Worm (Caenorhabditis elegans) whole organism, early embryonic: ENCODE data around the gene K09E4.1.

ENCODE experiments used
- B0310.2 ChIP-seq: sonication (generic microtip); optimal IDR thresholded peaks from 2 replicates; lab custom pipeline; 2016; ENCODE audit warnings: mild to moderate bottlenecking, missing genetic modification characterization, missing compliant biosample characterization
- F13C5.2 ChIP-seq: sonication (generic microtip); optimal IDR thresholded peaks from 2 replicates; lab custom pipeline; 2017; ENCODE audit warnings: mild to moderate bottlenecking, missing genetic modification characterization, inconsistent platforms, missing compliant biosample characterization
- aly-1 ChIP-seq: sonication (generic microtip); optimal IDR thresholded peaks from 2 replicates; lab custom pipeline; 2016; ENCODE audit warnings: missing genetic modification characterization, missing compliant biosample characterization
- ama-1 ChIP-seq: fragments of 150-350 bp; optimal IDR thresholded peaks from 2 replicates; lab custom pipeline; 2014
- ceh-13 ChIP-seq: fragments of 200-800 bp; sonication (Bioruptor generic); optimal IDR thresholded peaks from 2 replicates; lab custom pipeline; 2018; ENCODE audit warnings: mild to moderate bottlenecking, missing genetic modification characterization, missing compliant biosample characterization
- ceh-36 ChIP-seq: sonication (generic microtip); optimal IDR thresholded peaks from 2 replicates; lab custom pipeline; 2016; ENCODE audit warnings: missing genetic modification characterization, inconsistent platforms, missing compliant biosample characterization
- ets-7 ChIP-seq: sonication (generic microtip); optimal IDR thresholded peaks from 2 replicates; lab custom pipeline; 2016; ENCODE audit warnings: missing genotype, missing genetic modification characterization, missing compliant biosample characterization
- flt-1 ChIP-seq: fragments of 200-800 bp; sonication (Bioruptor generic); IDR thresholded peaks from 2 replicates; pipeline ENCODE4 v1.3.6; 2022; ENCODE audit warnings: missing genetic modification characterization, missing compliant biosample characterization
- hmbx-1 ChIP-seq: sonication (generic microtip); optimal IDR thresholded peaks from 2 replicates; lab custom pipeline; 2016; ENCODE audit warnings: mild to moderate bottlenecking, missing genetic modification characterization, missing compliant biosample characterization
- hmg-4 ChIP-seq: fragments of 200-800 bp; sonication (Bioruptor generic); optimal IDR thresholded peaks from 2 replicates; lab custom pipeline; 2018; ENCODE audit warnings: mild to moderate bottlenecking, missing genetic modification characterization, missing compliant biosample characterization
- hnd-1 ChIP-seq: sonication (generic microtip); optimal IDR thresholded peaks from 2 replicates; lab custom pipeline; 2016; ENCODE audit warnings: missing genetic modification characterization, missing compliant biosample characterization
- pes-1 ChIP-seq: fragments of 200-800 bp; sonication (Bioruptor generic); IDR thresholded peaks from 2 replicates; pipeline ENCODE4 v1.3.6; 2022; ENCODE audit warnings: missing genetic modification reagents, missing genetic modification characterization, missing compliant biosample characterization
- scrt-1 ChIP-seq: fragments of 200-800 bp; sonication (Bioruptor generic); IDR thresholded peaks from 2 replicates; pipeline ENCODE4 v1.3.6; 2022; ENCODE audit warnings: missing genetic modification characterization, missing compliant biosample characterization
- sea-1 ChIP-seq: fragments of 200-800 bp; sonication (Bioruptor generic); conservative IDR thresholded peaks from 2 replicates; pipeline ENCODE4 v1.3.6; 2022; ENCODE audit warnings: missing genetic modification characterization, missing compliant biosample characterization
- tbx-11 ChIP-seq: fragments of 200-800 bp; sonication (Bioruptor generic); IDR thresholded peaks from 2 replicates; pipeline ENCODE4 v1.3.6; 2022; ENCODE audit warnings: missing genetic modification characterization, missing compliant biosample characterization
- tbx-37 ChIP-seq: fragments of 200-800 bp; sonication (Bioruptor generic); conservative IDR thresholded peaks from 2 replicates; pipeline ENCODE4 v1.3.6; 2022; ENCODE audit warnings: missing genetic modification reagents, missing genetic modification characterization, missing compliant biosample characterization
- tra-4 ChIP-seq: sonication (generic microtip); optimal IDR thresholded peaks from 2 replicates; lab custom pipeline; 2017; ENCODE audit warnings: missing genetic modification characterization, missing compliant biosample characterization

K09E4.1 gene

DNA sequence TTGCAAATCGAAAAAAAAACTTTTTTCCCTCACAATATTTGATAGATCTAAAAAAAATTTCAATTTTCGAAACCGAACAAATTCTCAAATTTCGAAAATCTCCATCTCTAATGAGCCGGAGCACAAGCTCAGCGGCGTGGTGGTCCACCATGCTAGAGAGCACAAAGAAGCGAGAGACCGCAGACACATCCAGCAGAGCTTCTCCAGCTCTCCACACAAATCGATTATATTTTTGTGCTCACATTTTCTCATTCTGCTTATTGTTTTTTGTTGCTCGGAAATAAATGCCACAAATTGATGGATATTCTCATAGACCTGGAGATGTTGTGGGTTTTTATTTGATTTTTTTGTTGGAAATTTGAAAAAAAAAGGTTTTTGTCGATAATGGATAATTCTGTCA is 35.5 kb upstream of the K09E4.1 start:
- no peak for TF ChIP-seq B0310.2 (tag; lab: Kevin White, UChicago)
- TF ChIP-seq hnd-1 (tag; lab: Kevin White, UChicago) = no peak
- TF ChIP-seq hmbx-1 (tag; lab: Kevin White, UChicago) = no peak
- TF ChIP-seq tbx-11 (GFP tag; lab: Robert Waterston, UW) = no peak
- no peak for TF ChIP-seq ceh-36 (tag; lab: Kevin White, UChicago)
- TF ChIP-seq scrt-1 (GFP tag; lab: Robert Waterston, UW) = no peak
- TF ChIP-seq ceh-13 = no peak
- no peak for TF ChIP-seq ets-7 (tag; lab: Kevin White, UChicago)
- TF ChIP-seq sea-1 (GFP tag; lab: Robert Waterston, UW) = no peak
- TF ChIP-seq flt-1 (GFP tag; lab: Robert Waterston, UW) = no peak
- no peak for TF ChIP-seq tra-4 (tag; lab: Kevin White, UChicago)
- TF ChIP-seq tbx-37 (GFP tag; lab: Robert Waterston, UW) = no peak

DNA sequence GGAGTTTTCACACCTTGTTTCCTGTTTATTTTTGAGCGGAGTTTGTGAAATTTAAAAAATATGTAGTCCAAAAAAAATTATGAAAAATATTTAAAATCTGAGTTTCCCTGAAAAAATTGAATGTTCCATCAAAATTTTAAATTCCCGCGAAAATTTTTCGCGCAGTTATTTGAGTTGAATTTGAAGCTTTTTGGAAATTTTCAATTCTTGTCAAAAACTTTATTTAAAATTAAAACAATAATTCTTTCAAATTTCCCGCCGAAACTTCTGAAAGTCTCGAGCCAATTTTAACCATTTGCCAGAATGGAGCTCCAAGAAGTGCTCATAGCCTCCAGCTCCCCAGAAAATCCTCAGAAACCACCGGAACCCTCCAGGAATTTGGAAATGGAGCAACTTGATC is 33.2 kb upstream of the K09E4.1 start, which contains the start of gene gur-4:
Gene gur-4, plus strand, starts transcription at position 301 of the 400 bp plus-strand sequence.
- TF ChIP-seq ceh-13 = no peak
- no peak for TF ChIP-seq hmbx-1 (tag; lab: Kevin White, UChicago)
- no peak for TF ChIP-seq tra-4 (tag; lab: Kevin White, UChicago)
- no peak for TF ChIP-seq ceh-36 (tag; lab: Kevin White, UChicago)

DNA sequence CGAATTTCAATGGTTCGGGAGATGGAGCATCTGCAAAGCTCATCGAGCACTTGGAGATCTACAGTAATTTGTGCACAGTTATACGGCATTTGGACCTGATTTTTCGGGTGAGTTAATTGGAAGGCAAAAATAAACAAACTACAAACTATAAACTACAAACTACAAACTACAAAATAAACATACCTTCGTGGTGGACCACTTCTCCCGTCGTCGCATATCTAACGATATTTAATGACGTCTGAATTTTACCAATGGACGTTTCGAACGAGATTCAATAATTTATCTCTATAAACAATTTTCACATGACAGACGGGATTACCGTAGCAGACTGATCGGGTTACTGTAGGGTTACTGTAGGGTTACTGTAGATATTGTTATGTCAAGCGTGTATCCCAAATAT is 31.5 kb upstream of the K09E4.1 start:
- TF ChIP-seq F13C5.2 (tag; lab: Kevin White, UChicago) (no peak), aly-1 (no peak), pes-1 (GFP tag; lab: Robert Waterston, UW) (no peak), B0310.2 (tag; lab: Kevin White, UChicago) (no peak), sea-1 (GFP tag; lab: Robert Waterston, UW) (no peak), hnd-1 (tag; lab: Kevin White, UChicago) (no peak), tra-4 (tag; lab: Kevin White, UChicago) (no peak), hmg-4 (GFP tag; lab: Kevin White, UChicago) (no peak), ama-1 (no peak), ceh-13 (no peak), ceh-36 (tag; lab: Kevin White, UChicago) (no peak), hmbx-1 (tag; lab: Kevin White, UChicago) (no peak), tbx-11 (GFP tag; lab: Robert Waterston, UW) (no peak)

DNA sequence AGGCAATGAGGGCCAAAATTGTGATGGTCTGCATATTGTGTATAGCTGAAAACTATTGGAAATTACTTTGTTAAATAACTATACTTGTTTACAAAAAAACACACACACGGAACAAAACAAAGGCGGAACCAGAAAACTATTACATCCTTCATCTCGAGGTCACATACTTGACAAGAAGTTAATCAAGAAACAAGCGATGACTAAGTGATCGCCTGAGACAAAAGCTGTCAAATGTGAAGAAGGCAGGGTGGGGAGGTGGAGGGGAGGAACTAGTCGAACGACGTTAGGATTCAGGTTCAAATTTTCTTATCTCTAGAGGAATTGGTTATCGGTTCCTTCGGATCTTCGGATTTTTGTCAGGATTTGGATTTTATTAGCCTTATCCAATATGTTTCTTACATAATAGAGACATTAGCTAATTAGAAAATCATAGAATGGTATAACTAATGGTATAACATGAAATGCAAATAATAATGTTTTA is 28.4 kb upstream of the K09E4.1 start, which contains the start of gene cpg-7:
Gene cpg-7, minus strand, starts transcription at position 51 of the 481 bp plus-strand sequence.
- TF ChIP-seq ceh-13 (no peak), tra-4 (tag; lab: Kevin White, UChicago) (no peak), aly-1 (no peak), tbx-37 (GFP tag; lab: Robert Waterston, UW) (no peak), ceh-36 (tag; lab: Kevin White, UChicago) (no peak), ama-1 (no peak), tbx-11 (GFP tag; lab: Robert Waterston, UW) (no peak), hmg-4 (GFP tag; lab: Kevin White, UChicago) (no peak), F13C5.2 (tag; lab: Kevin White, UChicago) (no peak), ets-7 (tag; lab: Kevin White, UChicago) (no peak), flt-1 (GFP tag; lab: Robert Waterston, UW) (no peak), B0310.2 (tag; lab: Kevin White, UChicago) (no peak), sea-1 (GFP tag; lab: Robert Waterston, UW) (no peak), pes-1 (GFP tag; lab: Robert Waterston, UW) (no peak)

DNA sequence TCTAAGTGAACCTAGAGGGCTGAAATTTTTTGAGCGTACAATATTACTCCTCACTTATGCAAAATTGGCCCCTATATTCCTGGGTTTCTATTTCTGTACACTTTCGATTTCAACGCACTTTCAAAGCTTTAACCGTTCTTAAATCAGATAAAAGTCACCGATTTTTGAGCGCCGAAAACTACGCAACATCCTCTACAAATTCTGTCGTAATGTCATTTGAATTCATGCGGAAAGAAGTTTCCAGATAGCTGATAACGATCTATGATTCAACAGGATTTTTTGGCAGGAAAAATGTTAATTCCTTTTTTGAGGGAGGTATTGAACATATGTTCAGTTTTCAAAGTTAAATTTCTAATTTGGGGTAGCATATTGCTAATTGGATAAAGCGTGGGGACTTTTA is 24.8 kb upstream of the K09E4.1 start:
- TF ChIP-seq F13C5.2 (tag; lab: Kevin White, UChicago) (no peak), ama-1 (no peak), hmg-4 (GFP tag; lab: Kevin White, UChicago) (no peak), hmbx-1 (tag; lab: Kevin White, UChicago) (no peak), ets-7 (tag; lab: Kevin White, UChicago) (no peak), tbx-37 (GFP tag; lab: Robert Waterston, UW) (no peak)

DNA sequence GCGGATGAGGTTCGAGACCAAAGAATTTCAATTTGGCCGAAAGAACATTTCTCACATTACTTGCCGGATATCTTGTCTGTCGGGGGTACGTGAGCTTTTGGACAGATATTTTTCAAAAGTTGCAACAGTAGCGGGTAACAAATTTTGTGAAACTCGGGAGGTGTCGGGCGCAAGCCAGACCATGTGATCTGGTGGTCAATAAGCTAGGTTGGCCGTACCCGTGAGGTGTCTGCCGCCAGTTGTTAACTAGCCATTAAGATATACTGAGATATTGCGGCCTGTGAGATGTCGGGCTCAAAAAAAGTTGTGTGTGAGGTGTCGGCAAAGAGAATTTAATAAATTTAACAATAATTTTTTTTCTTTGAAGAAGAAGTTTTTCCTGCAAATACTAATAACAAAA is 19.2 kb upstream of the K09E4.1 start:
- TF ChIP-seq aly-1 (no peak), F13C5.2 (tag; lab: Kevin White, UChicago) (no peak), hmg-4 (GFP tag; lab: Kevin White, UChicago) (no peak), ceh-36 (tag; lab: Kevin White, UChicago) (no peak), tra-4 (tag; lab: Kevin White, UChicago) (no peak)

DNA sequence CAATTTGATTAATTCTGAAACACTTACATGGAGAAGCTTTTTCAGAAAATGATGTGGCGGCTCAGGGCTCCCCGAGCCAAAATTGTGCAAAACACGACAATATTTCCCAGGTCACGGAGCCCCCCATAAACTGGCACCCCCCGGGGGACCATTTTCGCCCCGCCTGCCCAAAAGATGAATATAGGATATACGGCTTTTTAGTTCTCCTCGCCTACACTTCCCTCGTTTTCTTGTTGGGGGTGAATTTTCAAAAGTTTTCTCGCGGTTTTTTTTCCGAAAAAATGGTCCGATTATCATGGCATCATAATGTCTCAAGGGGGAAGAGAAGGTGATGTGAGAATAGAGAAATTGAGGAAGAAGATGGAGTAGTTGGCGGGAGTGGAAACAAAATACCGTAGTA is 15.6 kb upstream of the K09E4.1 start, which contains the start of gene K09E4.4:
Gene K09E4.4, minus strand, starts transcription at position 101 of the 400 bp plus-strand sequence.
- TF ChIP-seq ceh-36 (tag; lab: Kevin White, UChicago) = no peak
- no peak for TF ChIP-seq flt-1 (GFP tag; lab: Robert Waterston, UW)
- no peak for TF ChIP-seq tra-4 (tag; lab: Kevin White, UChicago)
- TF ChIP-seq tbx-37 (GFP tag; lab: Robert Waterston, UW) = no peak
- TF ChIP-seq sea-1 (GFP tag; lab: Robert Waterston, UW) = no peak
- no peak for TF ChIP-seq scrt-1 (GFP tag; lab: Robert Waterston, UW)
- no peak for TF ChIP-seq ama-1
- TF ChIP-seq pes-1 (GFP tag; lab: Robert Waterston, UW) = no peak
- TF ChIP-seq B0310.2 (tag; lab: Kevin White, UChicago) = no peak
- TF ChIP-seq ets-7 (tag; lab: Kevin White, UChicago) = no peak
- TF ChIP-seq tbx-11 (GFP tag; lab: Robert Waterston, UW) = no peak
- no peak for TF ChIP-seq hnd-1 (tag; lab: Kevin White, UChicago)
- TF ChIP-seq ceh-13 = no peak
- TF ChIP-seq aly-1 = no peak
- TF ChIP-seq F13C5.2 (tag; lab: Kevin White, UChicago) = no peak
- TF ChIP-seq hmbx-1 (tag; lab: Kevin White, UChicago) = no peak
- no peak for TF ChIP-seq hmg-4 (GFP tag; lab: Kevin White, UChicago)
